Worm (Caenorhabditis elegans) whole organism, late embryonic: ENCODE data around the gene srh-209.

ENCODE experiments used
- K09A11.1 ChIP-seq: sonication (generic microtip); optimal IDR thresholded peaks from 2 replicates; lab custom pipeline; 2017; ENCODE audit warnings: antibody characterized with exemption, mild to moderate bottlenecking, missing genetic modification characterization, missing compliant biosample characterization; ENCODE audit not compliant: insufficient read depth
- dve-1 ChIP-seq: sonication (generic microtip); optimal IDR thresholded peaks from 2 replicates; lab custom pipeline; 2017; ENCODE audit warnings: antibody characterized with exemption, mild to moderate bottlenecking, missing genetic modification characterization, missing compliant biosample characterization
- hlh-30 ChIP-seq: sonication (generic microtip); optimal IDR thresholded peaks from 2 replicates; lab custom pipeline; 2017; ENCODE audit warnings: antibody characterized with exemption, missing genetic modification characterization, missing compliant biosample characterization; ENCODE audit not compliant: insufficient read depth
- madf-2 ChIP-seq: sonication (generic microtip); optimal IDR thresholded peaks from 2 replicates; lab custom pipeline; 2017; ENCODE audit warnings: missing genetic modification characterization, missing compliant biosample characterization
- nfya-1 ChIP-seq: sonication (generic microtip); optimal IDR thresholded peaks from 2 replicates; lab custom pipeline; 2017; ENCODE audit warnings: missing genetic modification characterization, mild to moderate bottlenecking, missing compliant biosample characterization, antibody characterized with exemption, moderate library complexity
- nhr-232 ChIP-seq: sonication (generic microtip); optimal IDR thresholded peaks from 2 replicates; lab custom pipeline; 2016; ENCODE audit warnings: missing genetic modification characterization, missing compliant biosample characterization
- pha-4 ChIP-seq: fragments of 150-350 bp; optimal IDR thresholded peaks from 2 replicates; lab custom pipeline; 2018; ENCODE audit warnings: missing biosample characterization, missing genetic modification reagents, missing genetic modification characterization
- tbx-2 ChIP-seq: sonication (generic microtip); optimal IDR thresholded peaks from 2 replicates; lab custom pipeline; 2016; ENCODE audit warnings: missing genetic modification characterization, missing compliant biosample characterization
- unc-3 ChIP-seq, 2 experiments: fragments of 200-800 bp in 1 of 2; sonication (Bioruptor generic) in 1 of 2; sonication (generic microtip) in 1 of 2; conservative IDR thresholded peaks in 1 of 2; optimal IDR thresholded peaks in 1 of 2; 2 replicates each; pipeline versions ENCODE4 v1.3.6 to Lab custom; 2016 to 2022; ENCODE audit warnings: missing compliant biosample characterization in 2 of 2, missing genetic modification characterization in 2 of 2, missing genetic modification reagents in 1 of 2
- zip-5 ChIP-seq: sonication (generic microtip); optimal IDR thresholded peaks from 2 replicates; lab custom pipeline; 2016; ENCODE audit warnings: missing genetic modification characterization, missing compliant biosample characterization

DNA sequence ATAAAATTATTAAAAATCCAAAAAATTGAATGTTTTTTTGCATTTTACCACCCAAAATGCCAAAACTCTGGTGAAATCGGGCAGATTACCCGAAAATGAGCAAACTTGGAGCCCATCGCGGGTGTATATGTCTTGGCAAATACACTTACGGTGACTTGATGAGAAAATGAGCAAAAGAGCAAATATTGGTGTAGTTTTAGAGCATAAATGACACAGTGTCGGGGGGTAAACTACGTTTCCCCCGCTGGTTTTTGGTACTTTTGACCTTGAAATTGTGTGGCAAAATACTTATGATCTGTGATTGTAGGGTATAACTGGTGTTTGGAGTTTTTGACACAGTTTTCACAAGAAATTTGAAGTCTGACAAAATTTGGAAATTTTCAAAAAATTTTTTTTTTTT lies 8.2 kb upstream of the srh-209 start, which contains the start of gene ZK262.2:
- TF ChIP-seq K09A11.1 (tag; lab: Kevin White, UChicago) (no peak), dve-1 (tag; lab: Kevin White, UChicago) (no peak), nhr-232 (tag; lab: Kevin White, UChicago) (no peak), pha-4 (tag; lab: Kevin White, UChicago) (no peak), zip-5 (tag; lab: Kevin White, UChicago) (no peak), hlh-30 (no peak), madf-2 (tag; lab: Kevin White, UChicago) (no peak), nfya-1 (tag; lab: Kevin White, UChicago) (no peak), unc-3 (GFP tag; conservative IDR thresholded peaks at IDR 0.05; lab: Robert Waterston, UW) (no peak), unc-3 (tag; optimal IDR thresholded peaks at IDR 0.05; lab: Kevin White, UChicago) (no peak), tbx-2 (tag; lab: Kevin White, UChicago) (no peak)
